Fruit fly (Drosophila melanogaster): ENCODE measurements around the gene PIG-P.
A peak's percentile ranks its signal among the peaks of the same experiment; 100 is the strongest.

PIG-P gene

DNA sequence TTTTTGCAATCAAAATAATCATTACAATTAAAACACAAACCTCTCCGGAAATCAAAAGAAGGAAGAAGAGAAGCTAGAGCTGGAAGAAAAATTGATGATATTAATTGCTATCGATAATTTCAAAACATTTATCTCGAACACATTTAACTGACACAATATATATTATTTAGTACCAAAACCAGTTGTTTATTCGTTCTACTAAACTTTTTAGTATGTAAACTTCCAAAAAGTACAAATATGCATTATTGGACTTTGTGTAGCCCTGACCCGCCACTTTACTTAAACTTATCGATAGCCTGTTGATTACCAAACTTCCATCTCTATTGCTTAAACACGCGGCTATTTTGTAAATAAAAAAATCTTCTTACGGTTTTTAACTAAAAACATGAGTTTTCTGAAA is 1.2 kb upstream of the PIG-P start, which contains the start of the genes RpL34a and Trmt61 (continued):
- TF ChIP-seq Dip3 (GFP tag; optimal IDR thresholded peaks at IDR 0.05) (peak; percentile 36), luna (GFP tag; optimal IDR thresholded peaks at IDR 0.05) (peak; percentile 72), cato (GFP tag; optimal IDR thresholded peaks at IDR 0.05; ENCODE audit: borderline replicate concordance) (peak; percentile 70), CG11504 (tag; optimal IDR thresholded peaks at IDR 0.05) (peak; percentile 84), CG16813 (GFP tag; IDR thresholded peaks at IDR 0.05; ENCODE audit: partially characterized antibody) (peak; percentile 87), pnt (GFP tag; optimal IDR thresholded peaks at IDR 0.05) (no peak), Ets65A (GFP tag) (peak; percentile 95), unpg (GFP tag; optimal IDR thresholded peaks at IDR 0.05) (peak; percentile 85), Dbx (GFP tag; IDR thresholded peaks at IDR 0.05) (peak; percentile 84), Poxn (GFP tag; IDR thresholded peaks at IDR 0.05) (no peak), oc (tag; optimal IDR thresholded peaks at IDR 0.05) (peak; percentile 76), CG13775 (GFP tag; optimal IDR thresholded peaks at IDR 0.05) (peak; percentile 97), CG31365 (tag; optimal IDR thresholded peaks at IDR 0.05) (peak; percentile 77), CG10147 (GFP tag; optimal IDR thresholded peaks at IDR 0.05) (peak; percentile 92), ewg (GFP tag; optimal IDR thresholded peaks at IDR 0.05) (peak; percentile 77), CG10565 (GFP tag; optimal IDR thresholded peaks at IDR 0.05) (peak; percentile 35), Ada2b (GFP tag; IDR thresholded peaks at IDR 0.05) (peak; percentile 56), Hmr (GFP tag; optimal IDR thresholded peaks at IDR 0.05) (peak; percentile 94), CG10274 (GFP tag; optimal IDR thresholded peaks at IDR 0.05) (peak; percentile 67), CG14965 (GFP tag; optimal IDR thresholded peaks at IDR 0.05; ENCODE audit: borderline replicate concordance) (no peak), Stat92E (GFP tag; optimal IDR thresholded peaks at IDR 0.05) (peak in 1 of 3 experiments; percentile 82), CG34224 (GFP tag; IDR thresholded peaks at IDR 0.05; ENCODE audit: partially characterized antibody) (peak; percentile 84), Rx (GFP tag; IDR thresholded peaks at IDR 0.05) (peak; percentile 55), her (GFP tag; optimal IDR thresholded peaks at IDR 0.05) (peak; percentile 46), eyg (GFP tag; optimal IDR thresholded peaks at IDR 0.05) (peak; percentile 86), Max (GFP tag; optimal IDR thresholded peaks at IDR 0.05) (peak; percentile 92), cad (GFP tag; optimal IDR thresholded peaks at IDR 0.05) (no peak), Lim3 (GFP tag; IDR thresholded peaks at IDR 0.05) (no peak), CG11093 (GFP tag; IDR thresholded peaks at IDR 0.05) (0 out of 3 replicates have a peak, but pooled peaks have one; percentile 31), CG12299 (tag; optimal IDR thresholded peaks at IDR 0.05) (peak; percentile 76)

DNA sequence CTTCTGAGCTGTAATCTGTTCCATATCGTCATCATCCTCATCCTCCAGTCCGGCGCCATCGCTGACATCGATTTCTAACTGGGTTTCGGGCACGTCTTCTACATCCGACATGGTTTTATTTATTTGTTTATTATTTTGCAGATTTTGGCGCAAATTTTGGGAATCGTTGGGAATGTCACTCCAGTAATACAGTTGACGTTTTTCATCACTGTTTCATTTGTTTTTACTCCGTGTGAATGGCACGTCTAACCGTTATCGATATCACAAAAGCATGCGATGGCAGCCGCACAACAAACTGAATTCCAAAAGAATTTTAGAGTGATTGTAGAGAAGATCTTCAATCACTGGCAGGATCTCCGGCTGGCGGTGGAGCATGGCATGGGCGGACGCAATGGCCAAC is 1.6 kb downstream of the PIG-P start, which contains the start of the genes Sld5 and CG14543:
Gene Sld5, minus strand, starts transcription at position 167 of the 400 bp plus-strand sequence.
Gene CG14543, plus strand, starts transcription at position 250 of the 400 bp plus-strand sequence.
- no peak for TF ChIP-seq CG6791 (GFP tag; IDR thresholded peaks at IDR 0.05; ENCODE audit: partially characterized antibody)
- no peak for TF ChIP-seq salm (tag; optimal IDR thresholded peaks at IDR 0.05)
- no peak for TF ChIP-seq Doc3 (GFP tag; IDR thresholded peaks at IDR 0.05; ENCODE audit: partially characterized antibody)
- TF ChIP-seq CG34422 (GFP tag; IDR thresholded peaks at IDR 0.05), result no peak
- TF ChIP-seq jumu (GFP tag; optimal IDR thresholded peaks at IDR 0.05), result no peak
- no peak for TF ChIP-seq CG12744 (GFP tag; optimal IDR thresholded peaks at IDR 0.05)
- no peak for TF ChIP-seq CG1832 (GFP tag; optimal IDR thresholded peaks at IDR 0.05)
- no peak for TF ChIP-seq CG17568 (GFP tag; optimal IDR thresholded peaks at IDR 0.05)
- TF ChIP-seq pzg (GFP tag; optimal IDR thresholded peaks at IDR 0.05), result peak; percentile 73
- no peak for TF ChIP-seq Dek (tag; optimal IDR thresholded peaks at IDR 0.05)
- TF ChIP-seq so (GFP tag; IDR thresholded peaks at IDR 0.05), result no peak
- TF ChIP-seq lilli (GFP tag; optimal IDR thresholded peaks at IDR 0.05), result no peak
- TF ChIP-seq bbx (GFP tag; IDR thresholded peaks at IDR 0.05; ENCODE audit: partially characterized antibody), result no peak; the same call in 1 of the 2 replicates
- no peak for TF ChIP-seq chn (GFP tag; optimal IDR thresholded peaks at IDR 0.05)
- no peak for TF ChIP-seq repo (GFP tag; optimal IDR thresholded peaks at IDR 0.05)
- TF ChIP-seq sd (tag; optimal IDR thresholded peaks at IDR 0.05), result peak; percentile 60
- TF ChIP-seq ERR (GFP tag; optimal IDR thresholded peaks at IDR 0.05), result no peak
- no peak for TF ChIP-seq Stat92E (GFP tag; optimal IDR thresholded peaks at IDR 0.05)
- TF ChIP-seq amos (GFP tag; IDR thresholded peaks at IDR 0.05; ENCODE audit: partially characterized antibody), result peak; percentile 27; the same call in 1 of the 2 replicates
- no peak for TF ChIP-seq Usf (GFP tag; optimal IDR thresholded peaks at IDR 0.05)
- TF ChIP-seq ro (GFP tag; IDR thresholded peaks at IDR 0.05), result no peak
- TF ChIP-seq CG17328 (GFP tag; IDR thresholded peaks at IDR 0.05), result no peak

All from whole organism, embryonic.